Fruit fly (Drosophila melanogaster): ENCODE data around the gene CG15533.

Gene CG15533

dm6 chr3R:30461608-30462243 is 33.1 kb downstream of the CG15533 start (continued):
- TF ChIP-seq CG43689 (GFP tag; IDR thresholded peaks at IDR 0.05) (no peak), Lpt (GFP tag; optimal IDR thresholded peaks at IDR 0.05) (no peak), Blimp-1 (GFP tag; optimal IDR thresholded peaks at IDR 0.05) (peak; percentile 10), CHES-1-like (GFP tag; optimal IDR thresholded peaks at IDR 0.05) (no peak), CG8089 (GFP tag; optimal IDR thresholded peaks at IDR 0.05) (no peak), C15 (GFP tag; IDR thresholded peaks at IDR 0.05) (no peak), Med (GFP tag) (peak; percentile 54), ranshi (GFP tag; IDR thresholded peaks at IDR 0.05) (peak; percentile 31; the same call in 1 of the 2 replicates), Dip2 (GFP tag; IDR thresholded peaks at IDR 0.05) (no peak), H15 (GFP tag; IDR thresholded peaks at IDR 0.05) (no peak), sr (GFP tag; IDR thresholded peaks at IDR 0.05) (no peak), Drgx (GFP tag; IDR thresholded peaks at IDR 0.05) (peak; percentile 51; the same call in 1 of the 2 replicates), prd (optimal IDR thresholded peaks at IDR 0.05) (no peak), prd (GFP tag; IDR thresholded peaks at IDR 0.05) (peak; percentile 60), pfk (GFP tag; optimal IDR thresholded peaks at IDR 0.05) (no peak), ERR (GFP tag; optimal IDR thresholded peaks at IDR 0.05) (no peak), lola (GFP tag; optimal IDR thresholded peaks at IDR 0.05) (peak in 1 of 3 experiments; percentile 31), CG13775 (GFP tag; optimal IDR thresholded peaks at IDR 0.05) (no peak), CG10959 (GFP tag; IDR thresholded peaks at IDR 0.05) (no peak), Meics (GFP tag; optimal IDR thresholded peaks at IDR 0.05) (peak; percentile 33), CG1529 (GFP tag; optimal IDR thresholded peaks at IDR 0.05) (no peak), knrl (GFP tag; IDR thresholded peaks at IDR 0.05; ENCODE audit: partially characterized antibody) (no peak), CG30403 (GFP tag; optimal IDR thresholded peaks at IDR 0.05) (peak; percentile 41), gro (GFP tag; optimal IDR thresholded peaks at IDR 0.05) (no peak), ttk (GFP tag; IDR thresholded peaks at IDR 0.05) (no peak), phol (tag; optimal IDR thresholded peaks at IDR 0.05) (peak; percentile 44), sug (tag; optimal IDR thresholded peaks at IDR 0.05) (no peak), HHEX (GFP tag; optimal IDR thresholded peaks at IDR 0.05) (peak; percentile 15), Sry-δ (GFP tag; optimal IDR thresholded peaks at IDR 0.05) (no peak), CG4424 (GFP tag; optimal IDR thresholded peaks at IDR 0.05) (peak; percentile 17), CG8924 (tag; optimal IDR thresholded peaks at IDR 0.05) (peak; percentile 22), CG2712 (tag; optimal IDR thresholded peaks at IDR 0.05) (peak; percentile 39), Dbx (GFP tag; IDR thresholded peaks at IDR 0.05) (no peak), CG11696 (GFP tag; IDR thresholded peaks at IDR 0.05) (peak; percentile 89), CG7839 (tag; optimal IDR thresholded peaks at IDR 0.05) (peak; percentile 58), fd64A (GFP tag; optimal IDR thresholded peaks at IDR 0.05) (no peak), Rfx (GFP tag; IDR thresholded peaks at IDR 0.05) (peak; percentile 46; the same call in 1 of the 2 replicates), CG2678 (tag; optimal IDR thresholded peaks at IDR 0.05) (peak; percentile 51), Xrp1 (GFP tag; IDR thresholded peaks at IDR 0.05) (peak; percentile 39; the same call in 1 of the 2 replicates), CG31441 (GFP tag; IDR thresholded peaks at IDR 0.05) (peak; percentile 56), gsb-n (tag; optimal IDR thresholded peaks at IDR 0.05) (no peak), CG18619 (GFP tag; optimal IDR thresholded peaks at IDR 0.05) (no peak), Oli (tag; optimal IDR thresholded peaks at IDR 0.05) (peak; percentile 18), CG1233 (GFP tag; optimal IDR thresholded peaks at IDR 0.05) (no peak), CG10274 (GFP tag; optimal IDR thresholded peaks at IDR 0.05) (no peak), PHDP (tag; optimal IDR thresholded peaks at IDR 0.05) (peak; percentile 29), CG12236 (GFP tag; optimal IDR thresholded peaks at IDR 0.05) (no peak), CG10366 (GFP tag; IDR thresholded peaks at IDR 0.05) (no peak; the same call in 1 of the 2 replicates), tx (GFP tag; optimal IDR thresholded peaks at IDR 0.05) (no peak), Xbp1 (GFP tag; optimal IDR thresholded peaks at IDR 0.05) (peak; percentile 19), tup (GFP tag; optimal IDR thresholded peaks at IDR 0.05) (no peak)

Data from whole organism, embryonic.